Worm (Caenorhabditis elegans): ENCODE measurements around the gene T22E5.6.

T22E5.6 gene

DNA sequence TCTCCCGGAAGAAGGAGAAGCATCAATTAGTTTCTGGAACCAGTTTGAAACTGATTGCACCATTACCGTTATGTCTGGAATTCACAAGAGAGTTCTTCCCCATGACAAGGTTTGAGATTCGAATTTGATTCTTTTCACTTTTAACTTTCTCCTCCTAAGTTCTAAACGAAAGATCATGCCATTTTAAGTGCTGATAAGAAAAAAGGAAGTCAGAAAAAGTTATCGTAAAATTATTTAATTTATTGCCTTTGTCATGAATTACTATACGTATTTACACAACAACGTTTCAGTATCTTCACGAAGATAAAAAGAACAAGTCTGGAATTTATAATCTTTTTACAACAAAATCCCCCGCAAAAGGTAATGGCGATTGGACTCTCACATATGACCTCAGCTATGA lies 43.9 kb upstream of the T22E5.6 start:
- TF ChIP-seq nhr-2 (tag; optimal IDR thresholded peaks at IDR 0.05) (no peak), flh-1 (GFP tag; optimal IDR thresholded peaks at IDR 0.05) (no peak), cnd-1 (tag; optimal IDR thresholded peaks at IDR 0.05) (no peak), ztf-11 (tag; optimal IDR thresholded peaks at IDR 0.05) (no peak), lin-13 (tag; optimal IDR thresholded peaks at IDR 0.05) (no peak), ceh-43 (GFP tag; optimal IDR thresholded peaks at IDR 0.05) (no peak), pha-4 (tag; optimal IDR thresholded peaks at IDR 0.05) (no peak), ces-1 (GFP tag; optimal IDR thresholded peaks at IDR 0.05) (no peak), mls-2 (tag; optimal IDR thresholded peaks at IDR 0.05) (no peak), mab-5 (tag; optimal IDR thresholded peaks at IDR 0.05) (no peak), nhr-76 (tag; optimal IDR thresholded peaks at IDR 0.05) (no peak)

DNA sequence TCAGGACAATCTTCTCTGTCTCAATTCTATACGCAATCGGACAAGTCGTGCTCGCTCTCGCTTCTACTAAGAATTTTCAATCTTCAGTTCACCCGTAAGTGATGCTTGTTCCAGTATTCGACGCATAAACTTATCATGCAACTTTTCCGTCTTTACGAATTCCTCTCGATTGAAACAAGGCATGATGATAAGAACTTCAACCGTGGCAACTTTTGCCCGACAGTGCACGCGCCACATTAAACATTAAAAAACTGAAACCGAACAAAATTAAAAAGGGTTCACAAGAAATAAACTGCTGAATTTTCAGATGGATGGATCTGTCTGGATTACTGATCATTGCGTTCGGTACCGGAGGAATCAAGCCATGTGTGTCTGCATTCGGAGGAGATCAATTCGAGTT lies 42.3 kb upstream of the T22E5.6 start:
- no peak for TF ChIP-seq ceh-43 (GFP tag; optimal IDR thresholded peaks at IDR 0.05)
- no peak for TF ChIP-seq cnd-1 (tag; optimal IDR thresholded peaks at IDR 0.05)
- TF ChIP-seq nhr-76 (tag; optimal IDR thresholded peaks at IDR 0.05) = no peak
- no peak for TF ChIP-seq lin-32 (GFP tag; optimal IDR thresholded peaks at IDR 0.05)
- no peak for TF ChIP-seq ces-1 (GFP tag; optimal IDR thresholded peaks at IDR 0.05)
- no peak for TF ChIP-seq nhr-12 (tag; optimal IDR thresholded peaks at IDR 0.05)
- TF ChIP-seq pha-4 (tag; optimal IDR thresholded peaks at IDR 0.05) = no peak
- TF ChIP-seq hlh-1 (tag; optimal IDR thresholded peaks at IDR 0.05) = no peak
- TF ChIP-seq bed-3 (GFP tag; optimal IDR thresholded peaks at IDR 0.05) = no peak
- TF ChIP-seq nhr-28 (tag; optimal IDR thresholded peaks at IDR 0.05) = no peak

DNA sequence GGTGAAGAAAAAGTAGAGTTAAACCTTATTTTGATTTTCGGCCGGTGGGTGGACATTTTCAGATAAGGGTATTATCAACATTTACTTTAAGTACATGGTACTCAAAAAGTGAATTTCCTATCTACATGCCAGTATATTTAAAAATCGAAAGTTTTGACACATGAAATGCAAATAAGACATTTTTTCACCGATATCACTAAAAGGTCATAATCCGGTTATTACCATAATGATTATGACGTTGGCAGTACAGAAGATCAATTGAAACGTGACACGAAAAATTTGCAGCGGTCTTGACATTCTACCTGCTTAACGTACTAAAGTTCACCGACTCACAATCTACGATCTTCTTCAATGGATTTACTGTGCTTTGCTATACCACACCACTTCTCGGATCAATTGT lies 41.8 kb upstream of the T22E5.6 start:
- TF ChIP-seq M03D4.4 (tag; optimal IDR thresholded peaks at IDR 0.05) = no peak
- no peak for TF ChIP-seq ceh-43 (GFP tag; optimal IDR thresholded peaks at IDR 0.05)
- no peak for TF ChIP-seq unc-62 (GFP tag; optimal IDR thresholded peaks at IDR 0.05)
- no peak for TF ChIP-seq bed-3 (GFP tag; optimal IDR thresholded peaks at IDR 0.05)

DNA sequence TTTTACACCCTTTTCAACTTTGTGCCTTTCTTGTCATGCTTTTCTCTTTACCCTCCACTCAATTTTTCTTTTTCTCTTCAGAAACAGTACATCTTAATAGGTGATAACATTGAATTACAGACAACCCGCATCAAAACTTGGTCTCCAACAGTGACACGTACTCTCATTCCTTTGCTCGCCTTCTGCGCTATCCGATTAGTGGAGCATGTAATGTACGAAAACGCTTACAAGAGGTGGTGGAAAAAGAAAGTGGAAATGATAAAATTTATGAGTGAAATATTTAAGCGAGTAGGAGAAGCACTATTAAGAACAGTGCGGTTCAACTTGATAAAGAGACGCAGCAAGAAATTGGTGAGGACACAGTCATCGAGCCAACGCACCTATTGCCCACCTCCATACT lies 40.4 kb upstream of the T22E5.6 start, which contains the start of gene pept-1:
pept-1 (plus strand) TSS at position 306 of the 400 bp plus-strand sequence.
- no peak for TF ChIP-seq lin-32 (GFP tag; optimal IDR thresholded peaks at IDR 0.05)

DNA sequence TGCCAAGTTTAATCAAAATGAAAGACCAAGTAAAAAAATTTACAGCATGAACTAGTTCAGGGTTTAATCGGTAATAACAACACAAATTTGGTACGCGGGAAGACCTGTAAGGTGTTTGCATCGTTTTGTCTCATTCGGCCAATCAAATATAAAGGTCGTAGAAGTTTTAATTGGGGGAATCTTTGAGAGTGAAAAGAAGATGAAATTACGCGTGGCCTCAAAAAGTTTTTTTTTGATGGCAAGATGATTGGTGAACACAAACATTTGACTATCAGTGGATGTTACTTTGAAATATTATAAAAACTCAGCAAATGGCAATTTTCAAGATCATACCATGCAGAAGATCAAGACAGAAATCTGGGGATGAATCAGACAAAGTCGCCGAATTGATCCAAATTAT lies 39.0 kb upstream of the T22E5.6 start, which contains the start of gene nas-33:
nas-33 (minus strand) TSS at position 101 of the 400 bp plus-strand sequence.
- TF ChIP-seq unc-62 (GFP tag; optimal IDR thresholded peaks at IDR 0.05) = no peak
- TF ChIP-seq ceh-83 (GFP tag; optimal IDR thresholded peaks at IDR 0.05) = no peak
- TF ChIP-seq tbx-8 (GFP tag; optimal IDR thresholded peaks at IDR 0.05) = no peak
- no peak for TF ChIP-seq cnd-1 (tag; optimal IDR thresholded peaks at IDR 0.05)
- no peak for TF ChIP-seq unc-120 (tag; optimal IDR thresholded peaks at IDR 0.05; ENCODE audit: poor library complexity, severe bottlenecking)
- TF ChIP-seq ces-1 (GFP tag; optimal IDR thresholded peaks at IDR 0.05) = no peak
- no peak for TF ChIP-seq pha-4 (tag; optimal IDR thresholded peaks at IDR 0.05)
- TF ChIP-seq mab-5 (tag; optimal IDR thresholded peaks at IDR 0.05) = no peak
- no peak for TF ChIP-seq blmp-1 (tag; optimal IDR thresholded peaks at IDR 0.05)
- TF ChIP-seq hlh-1 (tag; optimal IDR thresholded peaks at IDR 0.05) = no peak
- no peak for TF ChIP-seq nhr-237 (tag; optimal IDR thresholded peaks at IDR 0.05)
- TF ChIP-seq zip-8 (tag; optimal IDR thresholded peaks at IDR 0.05) = no peak
- TF ChIP-seq sptf-1 (tag; optimal IDR thresholded peaks at IDR 0.05) = no peak
- no peak for TF ChIP-seq M03D4.4 (tag; optimal IDR thresholded peaks at IDR 0.05)
- TF ChIP-seq flh-1 (GFP tag; optimal IDR thresholded peaks at IDR 0.05) = no peak
- TF ChIP-seq ham-2 (GFP tag; optimal IDR thresholded peaks at IDR 0.05) = no peak
- no peak for TF ChIP-seq mep-1 (tag; optimal IDR thresholded peaks at IDR 0.05)
- no peak for TF ChIP-seq lin-32 (GFP tag; optimal IDR thresholded peaks at IDR 0.05)
- no peak for TF ChIP-seq unc-39 (tag; optimal IDR thresholded peaks at IDR 0.05)
- TF ChIP-seq nhr-12 (tag; optimal IDR thresholded peaks at IDR 0.05) = no peak

DNA sequence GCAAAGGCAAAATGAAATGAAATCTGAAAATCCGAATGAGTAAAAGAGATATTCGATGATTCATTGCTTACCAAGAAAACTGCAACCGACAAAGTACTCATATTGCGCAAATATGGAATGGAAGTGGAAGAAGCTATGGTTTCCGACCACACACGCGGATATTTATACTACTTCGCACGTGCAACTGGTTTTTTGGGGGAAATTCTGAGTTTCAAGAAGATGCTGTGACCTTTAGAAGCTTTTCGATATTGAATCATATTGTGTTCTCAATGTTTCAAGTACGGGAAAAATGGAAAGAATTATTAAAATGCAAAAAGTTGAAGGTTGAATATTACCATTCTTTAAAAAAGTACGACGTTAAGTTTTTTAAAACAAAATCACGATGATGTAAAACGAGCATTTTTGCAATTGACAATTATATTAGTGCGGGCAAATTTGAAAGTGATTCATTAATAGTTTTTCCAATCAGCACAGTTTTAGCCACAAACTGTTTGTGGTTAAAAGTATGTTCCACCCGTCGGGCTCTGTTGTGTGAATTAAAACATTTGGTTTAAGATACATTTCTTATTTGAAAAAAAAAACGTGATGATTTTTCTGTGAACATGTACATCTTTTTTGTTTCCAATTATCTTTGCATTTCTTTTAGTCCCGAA lies 34.8 kb upstream of the T22E5.6 start, which contains the start of the genes grl-6 and K10C2.6:
grl-6 (minus strand) TSS at position 101 of the 653 bp plus-strand sequence.
K10C2.6 (plus strand) TSS at position 603 of the 653 bp plus-strand sequence.
- TF ChIP-seq mep-1 (tag; optimal IDR thresholded peaks at IDR 0.05) (no peak), blmp-1 (tag; optimal IDR thresholded peaks at IDR 0.05) (no peak), tbx-8 (GFP tag; optimal IDR thresholded peaks at IDR 0.05) (no peak)

Measured in whole organism, mixed stage, embryonic.